Worm (Caenorhabditis elegans) whole organism, L3 larva: Measurements from ENCODE around the gene cyp-14A3.

Experiments used
- R02D3.7 ChIP-seq: fragments of 150-350 bp; optimal IDR thresholded peaks from 2 replicates; lab custom pipeline; 2014; ENCODE audit warnings: missing biosample characterization, missing genetic modification characterization
- ama-1 ChIP-seq: fragments of 150-350 bp; optimal IDR thresholded peaks from 2 replicates; lab custom pipeline; 2018
- ceh-28 ChIP-seq: fragments of 150-350 bp; optimal IDR thresholded peaks from 2 replicates; lab custom pipeline; 2014; ENCODE audit warnings: missing biosample characterization, missing genetic modification reagents, missing genetic modification characterization
- elt-1 ChIP-seq: fragments of 150-350 bp; optimal IDR thresholded peaks from 2 replicates; lab custom pipeline; 2014; ENCODE audit warnings: missing biosample characterization, missing genetic modification characterization
- elt-3 ChIP-seq, 3 experiments: fragments of 150-350 bp in 1 of 3; sonication (generic microtip) in 2 of 3; optimal IDR thresholded peaks; 2 replicates in 2 of 3; 4 replicates in 1 of 3; lab custom pipeline; 2014 to 2017; ENCODE audit warnings: missing biosample characterization in 3 of 3, missing genetic modification characterization in 3 of 3
- mdl-1 ChIP-seq: fragments of 150-350 bp; optimal IDR thresholded peaks from 2 replicates; lab custom pipeline; 2014; ENCODE audit warnings: missing biosample characterization, missing genetic modification characterization
- nhr-11 ChIP-seq: fragments of 150-350 bp; optimal IDR thresholded peaks from 2 replicates; lab custom pipeline; 2014; ENCODE audit warnings: missing biosample characterization, missing genetic modification characterization
- nhr-12 ChIP-seq: fragments of 150-350 bp; optimal IDR thresholded peaks from 2 replicates; lab custom pipeline; 2014; ENCODE audit warnings: missing biosample characterization, missing genetic modification characterization
- nhr-23 ChIP-seq: fragments of 150-350 bp; optimal IDR thresholded peaks from 2 replicates; lab custom pipeline; 2014; ENCODE audit warnings: missing biosample characterization, missing genetic modification reagents, missing genetic modification characterization
- nhr-25 ChIP-seq: sonication (generic microtip); optimal IDR thresholded peaks from 2 replicates; lab custom pipeline; 2017; ENCODE audit warnings: missing biosample characterization, missing genetic modification characterization
- nhr-67 ChIP-seq: fragments of 150-350 bp; optimal IDR thresholded peaks from 2 replicates; lab custom pipeline; 2014; ENCODE audit warnings: missing biosample characterization, missing genetic modification characterization
- pqm-1 ChIP-seq: fragments of 150-350 bp; optimal IDR thresholded peaks from 2 replicates; lab custom pipeline; 2017; ENCODE audit warnings: missing biosample characterization, missing genetic modification characterization, inconsistent platforms
- ztf-11 ChIP-seq: fragments of 150-350 bp; optimal IDR thresholded peaks from 2 replicates; lab custom pipeline; 2014; ENCODE audit warnings: missing biosample characterization, missing genetic modification characterization

ce11 chrX:13320575-13320974, 46.6 kb upstream of the cyp-14A3 start:
- TF ChIP-seq pqm-1 (tag; lab: Kevin White, UChicago) (peak; percentile 26), elt-3 (tag; optimal IDR thresholded peaks at IDR 0.05; lab: Kevin White, UChicago) (peak in 1 of 3 experiments; percentile 35), nhr-67 (no peak), ztf-11 (tag; lab: Kevin White, UChicago) (no peak), mdl-1 (tag; lab: Kevin White, UChicago) (no peak), nhr-12 (no peak), ceh-28 (tag; lab: Kevin White, UChicago) (peak; percentile 15), nhr-23 (tag; lab: Kevin White, UChicago) (peak; percentile 72), ama-1 (lab: Kevin White, UChicago) (peak; percentile 59), R02D3.7 (tag; lab: Kevin White, UChicago) (no peak), nhr-11 (no peak), nhr-25 (tag; lab: Kevin White, UChicago) (peak; percentile 56), elt-1 (no peak)
